Worm (Caenorhabditis elegans): ENCODE data around the gene prp-40.

Gene prp-40

ce11 chrIII:9563235-9563634, 41.4 kb downstream of the prp-40 start, which contains the start of gene C48B4.9:
Gene C48B4.9, minus strand, starts transcription at chrIII:9563335.
- TF ChIP-seq scrt-1 (GFP tag; IDR thresholded peaks at IDR 0.05) = no peak
- no peak for TF ChIP-seq aly-1 (tag; optimal IDR thresholded peaks at IDR 0.05)
- no peak for TF ChIP-seq pes-1 (GFP tag; IDR thresholded peaks at IDR 0.05)
- TF ChIP-seq ama-1 (optimal IDR thresholded peaks at IDR 0.05) = no peak
- no peak for TF ChIP-seq tbx-11 (GFP tag; IDR thresholded peaks at IDR 0.05)
- no peak for TF ChIP-seq ets-7 (tag; optimal IDR thresholded peaks at IDR 0.05)
- no peak for TF ChIP-seq ceh-36 (tag; optimal IDR thresholded peaks at IDR 0.05)
- no peak for TF ChIP-seq hmg-4 (GFP tag; optimal IDR thresholded peaks at IDR 0.05)
- no peak for TF ChIP-seq F13C5.2 (tag; optimal IDR thresholded peaks at IDR 0.05)
- TF ChIP-seq flt-1 (GFP tag; IDR thresholded peaks at IDR 0.05) = no peak
- TF ChIP-seq B0310.2 (tag; optimal IDR thresholded peaks at IDR 0.05) = no peak
- TF ChIP-seq hnd-1 (tag; optimal IDR thresholded peaks at IDR 0.05) = no peak
- no peak for TF ChIP-seq sea-1 (GFP tag; conservative IDR thresholded peaks at IDR 0.05)
- TF ChIP-seq tbx-37 (GFP tag; conservative IDR thresholded peaks at IDR 0.05) = no peak
- TF ChIP-seq ceh-13 (GFP tag; optimal IDR thresholded peaks at IDR 0.05) = no peak
- TF ChIP-seq tra-4 (tag; optimal IDR thresholded peaks at IDR 0.05) = no peak
- no peak for TF ChIP-seq hmbx-1 (tag; optimal IDR thresholded peaks at IDR 0.05)

- TF ChIP-seq pes-1 (GFP tag; IDR thresholded peaks at IDR 0.05) (no peak), hmg-4 (GFP tag; optimal IDR thresholded peaks at IDR 0.05) (no peak), tbx-11 (GFP tag; IDR thresholded peaks at IDR 0.05) (no peak), sea-1 (GFP tag; conservative IDR thresholded peaks at IDR 0.05) (no peak)
Observed at ce11 chrIII:9564410-9564809, 42.5 kb downstream of the prp-40 start, which contains the start of gene C48B4.10. Gene C48B4.10, minus strand, starts transcription at chrIII:9564510.

DNA sequence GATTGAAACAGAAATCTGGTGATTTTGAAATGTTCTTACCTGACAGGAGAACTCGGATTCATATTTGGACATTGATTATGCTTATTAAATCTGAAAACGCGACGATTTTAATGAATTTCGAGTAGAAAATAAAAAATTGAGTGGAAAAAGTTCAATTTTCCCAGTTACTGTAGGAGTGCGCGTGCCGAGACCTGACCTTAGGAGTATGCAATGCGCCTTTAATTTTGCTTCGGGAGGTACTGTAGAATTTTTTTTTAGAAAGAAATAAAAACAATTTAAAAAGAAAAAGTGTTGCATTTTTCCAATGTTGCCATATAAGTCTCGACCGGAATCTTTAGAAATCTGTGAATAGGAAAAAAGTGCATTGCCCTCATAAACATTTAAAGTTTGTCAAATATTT, 44.1 kb downstream of the prp-40 start, which contains the start of gene C48B4.11:
TSS of gene C48B4.11 (minus strand) at position 143 of the 400 bp plus-strand sequence.
- TF ChIP-seq scrt-1 (GFP tag; IDR thresholded peaks at IDR 0.05) = no peak
- TF ChIP-seq sea-1 (GFP tag; conservative IDR thresholded peaks at IDR 0.05) = no peak
- no peak for TF ChIP-seq ceh-13 (GFP tag; optimal IDR thresholded peaks at IDR 0.05)
- TF ChIP-seq tra-4 (tag; optimal IDR thresholded peaks at IDR 0.05) = no peak
- no peak for TF ChIP-seq ets-7 (tag; optimal IDR thresholded peaks at IDR 0.05)
- TF ChIP-seq flt-1 (GFP tag; IDR thresholded peaks at IDR 0.05) = no peak
- no peak for TF ChIP-seq tbx-37 (GFP tag; conservative IDR thresholded peaks at IDR 0.05)
- TF ChIP-seq pes-1 (GFP tag; IDR thresholded peaks at IDR 0.05) = no peak
- TF ChIP-seq hnd-1 (tag; optimal IDR thresholded peaks at IDR 0.05) = no peak
- TF ChIP-seq aly-1 (tag; optimal IDR thresholded peaks at IDR 0.05) = no peak
- no peak for TF ChIP-seq tbx-11 (GFP tag; IDR thresholded peaks at IDR 0.05)
- no peak for TF ChIP-seq hmbx-1 (tag; optimal IDR thresholded peaks at IDR 0.05)
- no peak for TF ChIP-seq F13C5.2 (tag; optimal IDR thresholded peaks at IDR 0.05)
- TF ChIP-seq B0310.2 (tag; optimal IDR thresholded peaks at IDR 0.05) = no peak
- no peak for TF ChIP-seq hmg-4 (GFP tag; optimal IDR thresholded peaks at IDR 0.05)
- TF ChIP-seq ceh-36 (tag; optimal IDR thresholded peaks at IDR 0.05) = no peak
- TF ChIP-seq ama-1 (optimal IDR thresholded peaks at IDR 0.05) = no peak

ce11 chrIII:9568451-9568850, 46.6 kb downstream of the prp-40 start, which contains the start of gene C48B4.13:
Gene C48B4.13, plus strand, starts transcription at chrIII:9568751.
- no peak for TF ChIP-seq sea-1 (GFP tag; conservative IDR thresholded peaks at IDR 0.05)
- TF ChIP-seq hmbx-1 (tag; optimal IDR thresholded peaks at IDR 0.05) = no peak
- no peak for TF ChIP-seq aly-1 (tag; optimal IDR thresholded peaks at IDR 0.05)
- no peak for TF ChIP-seq pes-1 (GFP tag; IDR thresholded peaks at IDR 0.05)

ce11 chrIII:9570869-9571268, 49.0 kb downstream of the prp-40 start:
- no peak for TF ChIP-seq hnd-1 (tag; optimal IDR thresholded peaks at IDR 0.05)
- TF ChIP-seq ceh-13 (GFP tag; optimal IDR thresholded peaks at IDR 0.05) = no peak
- no peak for TF ChIP-seq pes-1 (GFP tag; IDR thresholded peaks at IDR 0.05)

All from whole organism, early embryonic.